Fruit fly (Drosophila melanogaster) whole organism, embryonic: Measurements from ENCODE around the gene CG7953.
A peak's percentile ranks its signal among the peaks of the same experiment; 100 is the strongest.

Source experiments
- Atf3 ChIP-seq: fragments of 200-800 bp; sonication (Bioruptor generic); optimal IDR thresholded peaks from 3 replicates; lab custom pipeline; 2016; ENCODE audit warnings: missing biosample characterization, missing genetic modification characterization
- CG10959 ChIP-seq: fragments of 200-800 bp; sonication (Bioruptor generic); IDR thresholded peaks from 2 replicates; pipeline ENCODE4 v1.3.6; 2022; ENCODE audit warnings: missing biosample characterization, missing genetic modification characterization
- CG12071 ChIP-seq: fragments of 200-800 bp; sonication (Bioruptor generic); optimal IDR thresholded peaks from 3 replicates; lab custom pipeline; 2018; ENCODE audit warnings: missing biosample characterization, mild to moderate bottlenecking, missing genetic modification characterization
- CG12155 ChIP-seq: fragments of 200-800 bp; sonication (Bioruptor generic); optimal IDR thresholded peaks from 3 replicates; lab custom pipeline; 2016; ENCODE audit warnings: missing biosample characterization, missing genetic modification characterization
- CG12391 ChIP-seq: fragments of 200-800 bp; sonication (Bioruptor generic); optimal IDR thresholded peaks from 3 replicates; lab custom pipeline; 2018; ENCODE audit warnings: missing biosample characterization, mild to moderate bottlenecking, missing genetic modification characterization, moderate library complexity
- CG12769 ChIP-seq: fragments of 200-800 bp; sonication (Bioruptor generic); optimal IDR thresholded peaks from 2 replicates; lab custom pipeline; 2019; ENCODE audit warnings: missing biosample characterization, mild to moderate bottlenecking, missing genetic modification characterization, moderate library complexity
- CG13624 ChIP-seq: fragments of 200-800 bp; sonication (Bioruptor generic); optimal IDR thresholded peaks from 2 replicates; lab custom pipeline; 2016; ENCODE audit warnings: missing biosample characterization, missing genetic modification characterization
- CG15073 ChIP-seq: fragments of 200-800 bp; sonication (Bioruptor generic); optimal IDR thresholded peaks from 2 replicates; lab custom pipeline; 2016; ENCODE audit warnings: missing biosample characterization, missing genetic modification characterization
- CG15269 ChIP-seq: fragments of 200-800 bp; sonication (Bioruptor generic); optimal IDR thresholded peaks from 2 replicates; lab custom pipeline; 2018; ENCODE audit warnings: missing biosample characterization, mild to moderate bottlenecking, missing genetic modification characterization, moderate library complexity
- CG17359 ChIP-seq: fragments of 200-800 bp; sonication (Bioruptor generic); optimal IDR thresholded peaks from 3 replicates; lab custom pipeline; 2018; ENCODE audit warnings: missing biosample characterization, mild to moderate bottlenecking, missing genetic modification characterization, moderate library complexity
- CG18599 ChIP-seq: fragments of 200-800 bp; sonication (Bioruptor generic); optimal IDR thresholded peaks from 3 replicates; lab custom pipeline; 2017; ENCODE audit warnings: missing biosample characterization, missing genetic modification characterization, mild to moderate bottlenecking, moderate library complexity, missing genetic modification reagents
- CG18619 ChIP-seq: fragments of 200-800 bp; sonication (Bioruptor generic); optimal IDR thresholded peaks from 3 replicates; lab custom pipeline; 2017; ENCODE audit warnings: missing biosample characterization, mild to moderate bottlenecking, missing genetic modification characterization
- CG34224 ChIP-seq: fragments of 200-800 bp; sonication (Bioruptor generic); IDR thresholded peaks from 3 replicates; pipeline ENCODE4 v1.3.6; 2022; ENCODE audit warnings: missing biosample characterization, missing genetic modification characterization; ENCODE audit not compliant: partially characterized antibody
- CG3726 ChIP-seq: fragments of 200-800 bp; sonication (Bioruptor generic); IDR thresholded peaks from 3 replicates; pipeline ENCODE4, ENCODE4 v1.3.6; 2022; ENCODE audit warnings: missing biosample characterization, missing genetic modification characterization
- CG4404 ChIP-seq: fragments of 200-800 bp; sonication (Bioruptor generic); IDR thresholded peaks from 2 replicates; pipeline ENCODE4 v1.3.6; 2022; ENCODE audit warnings: missing biosample characterization, missing genetic modification characterization
- CG6175 ChIP-seq: fragments of 200-800 bp; sonication (Bioruptor generic); IDR thresholded peaks from 3 replicates; pipeline ENCODE4 v1.3.6; 2022; ENCODE audit warnings: missing biosample characterization, missing genetic modification characterization
- CG6254 ChIP-seq: fragments of 200-800 bp; sonication (Bioruptor generic); optimal IDR thresholded peaks from 3 replicates; lab custom pipeline; 2017; ENCODE audit warnings: mild to moderate bottlenecking, missing biosample characterization, missing genetic modification reagents, missing genetic modification characterization
- CG8089 ChIP-seq: fragments of 200-800 bp; sonication (Bioruptor generic); optimal IDR thresholded peaks from 3 replicates; lab custom pipeline; 2016; ENCODE audit warnings: missing biosample characterization, missing genetic modification characterization
- CG8924 ChIP-seq: fragments of 200-800 bp; optimal IDR thresholded peaks from 3 replicates; lab custom pipeline; 2019; ENCODE audit warnings: missing biosample characterization, mild to moderate bottlenecking, missing genetic modification characterization, moderate library complexity
- CHES-1-like ChIP-seq: fragments of 200-800 bp; sonication (Bioruptor generic); optimal IDR thresholded peaks from 2 replicates; lab custom pipeline; 2016; ENCODE audit warnings: missing biosample characterization, missing genetic modification characterization
- CkIIα-i1 ChIP-seq: fragments of 200-800 bp; sonication (Bioruptor generic); IDR thresholded peaks from 2 replicates; pipeline ENCODE4 v1.3.6; 2022; ENCODE audit warnings: missing biosample characterization, missing genetic modification characterization
- CoRest ChIP-seq: fragments of 200-800 bp; sonication (Bioruptor generic); optimal IDR thresholded peaks from 3 replicates; lab custom pipeline; 2018; ENCODE audit warnings: missing biosample characterization, mild to moderate bottlenecking, missing genetic modification characterization, moderate library complexity
- Dad ChIP-seq: fragments of 200-800 bp; sonication (Bioruptor generic); optimal IDR thresholded peaks from 3 replicates; lab custom pipeline; 2016; ENCODE audit warnings: missing biosample characterization, missing genetic modification characterization
- ERR ChIP-seq: fragments of 200-800 bp; sonication (Bioruptor generic); optimal IDR thresholded peaks from 2 replicates; lab custom pipeline; 2016; ENCODE audit warnings: missing biosample characterization, missing genetic modification characterization
- Gug ChIP-seq: fragments of 200-800 bp; sonication (Bioruptor generic); IDR thresholded peaks from 4 replicates; pipeline ENCODE4 v1.3.6; 2022; ENCODE audit warnings: missing biosample characterization, missing genetic modification characterization
- Hsf ChIP-seq: fragments of 200-800 bp; sonication (Bioruptor generic); optimal IDR thresholded peaks from 3 replicates; lab custom pipeline; 2016; ENCODE audit warnings: missing biosample characterization, missing genetic modification characterization
- Lhr ChIP-seq: fragments of 200-800 bp; sonication (Bioruptor generic); optimal IDR thresholded peaks from 3 replicates; lab custom pipeline; 2017; ENCODE audit warnings: mild to moderate bottlenecking, missing biosample characterization, missing genetic modification reagents, missing genetic modification characterization
- MTF-1 ChIP-seq: fragments of 200-800 bp; sonication (Bioruptor generic); optimal IDR thresholded peaks from 2 replicates; lab custom pipeline; 2018; ENCODE audit warnings: missing biosample characterization, mild to moderate bottlenecking, missing genetic modification characterization, borderline replicate concordance
- Max ChIP-seq: fragments of 200-800 bp; sonication (Bioruptor generic); optimal IDR thresholded peaks from 2 replicates; lab custom pipeline; 2016; ENCODE audit warnings: missing biosample characterization, mild to moderate bottlenecking, missing genetic modification characterization
- Side ChIP-seq: fragments of 200-800 bp; sonication (Bioruptor generic); optimal IDR thresholded peaks from 2 replicates; lab custom pipeline; 2016; ENCODE audit warnings: missing biosample characterization, missing genetic modification characterization
- Sox102F ChIP-seq: fragments of 200-800 bp; sonication (Bioruptor generic); optimal IDR thresholded peaks from 2 replicates; lab custom pipeline; 2018; ENCODE audit warnings: missing biosample characterization, mild to moderate bottlenecking, missing genetic modification characterization, moderate library complexity
- Usf ChIP-seq: fragments of 200-800 bp; sonication (Bioruptor generic); optimal IDR thresholded peaks from 2 replicates; lab custom pipeline; 2017; ENCODE audit warnings: missing genotype, missing biosample characterization, missing genetic modification characterization
- dan ChIP-seq: fragments of 200-800 bp; sonication (Bioruptor generic); IDR thresholded peaks from 2 replicates; pipeline ENCODE4 v1.3.6; 2022; ENCODE audit warnings: missing biosample characterization, missing genetic modification characterization
- danr ChIP-seq: fragments of 200-800 bp; sonication (Bioruptor generic); IDR thresholded peaks from 2 replicates; pipeline ENCODE4 v1.3.6; 2022; ENCODE audit warnings: missing biosample characterization, missing genetic modification characterization
- disco-r ChIP-seq: fragments of 200-800 bp; sonication (Bioruptor generic); optimal IDR thresholded peaks from 2 replicates; lab custom pipeline; 2016; ENCODE audit warnings: missing biosample characterization, missing genetic modification characterization
- dysf ChIP-seq: fragments of 200-800 bp; sonication (Bioruptor generic); IDR thresholded peaks from 3 replicates; pipeline ENCODE4 v1.3.6; 2022; ENCODE audit warnings: missing biosample characterization, missing genetic modification characterization
- eve ChIP-seq, 2 experiments: fragments of >200 bp; optimal IDR thresholded peaks; 2 replicates each; lab custom pipeline; 2017; ENCODE audit warnings: missing biosample characterization in 2 of 2, missing genetic modification characterization in 2 of 2
- fd3F ChIP-seq: fragments of 200-800 bp; sonication (Bioruptor generic); optimal IDR thresholded peaks from 2 replicates; lab custom pipeline; 2018; ENCODE audit warnings: missing biosample characterization, mild to moderate bottlenecking, missing genetic modification characterization, moderate library complexity
- gcm ChIP-seq: fragments of 200-800 bp; sonication (Bioruptor generic); optimal IDR thresholded peaks from 2 replicates; lab custom pipeline; 2019; ENCODE audit warnings: missing biosample characterization, mild to moderate bottlenecking, missing genetic modification characterization, moderate library complexity
- gro ChIP-seq: fragments of 200-800 bp; sonication (Bioruptor generic); optimal IDR thresholded peaks from 2 replicates; lab custom pipeline; 2016; ENCODE audit warnings: missing biosample characterization, missing genetic modification characterization
- gt ChIP-seq: fragments of 200-800 bp; sonication (Bioruptor generic); IDR thresholded peaks from 2 replicates; pipeline ENCODE4 v1.3.6; 2022; ENCODE audit warnings: missing biosample characterization, missing genetic modification characterization
- hth ChIP-seq: fragments of >200 bp; optimal IDR thresholded peaks from 2 replicates; lab custom pipeline; 2017; ENCODE audit warnings: inconsistent platforms
- maf-S ChIP-seq: fragments of 200-800 bp; sonication (Bioruptor generic); optimal IDR thresholded peaks from 2 replicates; lab custom pipeline; 2016; ENCODE audit warnings: missing biosample characterization, missing genetic modification characterization
- mirr ChIP-seq: fragments of 200-800 bp; sonication (Bioruptor generic); optimal IDR thresholded peaks from 3 replicates; lab custom pipeline; 2018; ENCODE audit warnings: missing biosample characterization, mild to moderate bottlenecking, missing genetic modification characterization
- otp ChIP-seq: fragments of 200-800 bp; sonication (Bioruptor generic); IDR thresholded peaks from 3 replicates; pipeline ENCODE4, ENCODE4 v1.3.6; 2022; ENCODE audit warnings: missing biosample characterization, missing genetic modification characterization
- ro ChIP-seq: fragments of 200-800 bp; sonication (Bioruptor generic); IDR thresholded peaks from 2 replicates; pipeline ENCODE4 v1.3.6; 2022; ENCODE audit warnings: missing biosample characterization, missing genetic modification characterization
- schlank ChIP-seq: fragments of 200-800 bp; sonication (Bioruptor generic); optimal IDR thresholded peaks from 2 replicates; lab custom pipeline; 2018; ENCODE audit warnings: missing biosample characterization, mild to moderate bottlenecking, missing genetic modification characterization
- shn ChIP-seq: fragments of 200-800 bp; sonication (Bioruptor generic); optimal IDR thresholded peaks from 3 replicates; lab custom pipeline; 2016; ENCODE audit warnings: missing biosample characterization, missing genetic modification characterization
- ssp ChIP-seq: fragments of 200-800 bp; sonication (Bioruptor generic); IDR thresholded peaks from 2 replicates; pipeline ENCODE4 v1.3.6; 2022; ENCODE audit warnings: missing biosample characterization, missing genetic modification characterization
- stc ChIP-seq: fragments of 200-800 bp; sonication (Bioruptor generic); IDR thresholded peaks from 2 replicates; pipeline ENCODE4 v1.3.6; 2022; ENCODE audit warnings: missing biosample characterization, missing genetic modification characterization
- sug ChIP-seq: fragments of 200-800 bp; optimal IDR thresholded peaks from 2 replicates; lab custom pipeline; 2019; ENCODE audit warnings: missing biosample characterization, mild to moderate bottlenecking, missing genetic modification characterization, moderate library complexity
- tio ChIP-seq: fragments of 200-800 bp; sonication (Bioruptor generic); optimal IDR thresholded peaks from 2 replicates; lab custom pipeline; 2017; ENCODE audit warnings: missing biosample characterization, missing genetic modification characterization, inconsistent platforms
- zfh2 ChIP-seq: fragments of 200-800 bp; sonication (Bioruptor generic); optimal IDR thresholded peaks from 2 replicates; lab custom pipeline; 2016; ENCODE audit warnings: missing biosample characterization, missing genetic modification characterization

The CG7953 gene

DNA sequence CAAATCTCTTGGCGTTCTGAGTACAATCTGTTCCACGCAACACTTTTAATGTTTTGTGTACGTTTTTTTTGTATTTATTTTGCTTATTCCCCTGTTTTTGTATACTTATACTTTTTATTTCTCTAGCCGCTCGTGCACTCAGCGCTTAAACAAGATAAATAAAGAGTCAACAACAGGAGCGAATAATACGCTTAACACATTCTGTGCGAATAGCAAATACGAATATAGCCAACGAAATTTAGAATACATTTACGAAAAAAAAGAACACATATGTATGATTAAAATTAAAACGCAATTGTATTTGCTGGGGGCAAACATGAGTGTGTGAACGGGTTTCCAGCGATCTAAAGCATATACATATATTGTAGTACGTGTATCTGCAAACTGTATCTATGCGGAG lies 34.2 kb downstream of the CG7953 start (continued):
- TF ChIP-seq Atf3 (GFP tag; lab: Kevin White, UChicago) (no peak), CG4404 (no peak), CG12155 (no peak), hth (lab: Kevin White, UChicago) (no peak), maf-S (GFP tag; lab: Kevin White, UChicago) (no peak), danr (GFP tag; lab: Robert Waterston, UW) (no peak), ERR (GFP tag; lab: Kevin White, UChicago) (no peak), Max (GFP tag; lab: Kevin White, UChicago) (no peak), CG12071 (GFP tag; lab: Kevin White, UChicago) (no peak), CG34224 (GFP tag; lab: Robert Waterston, UW) (no peak), Side (GFP tag; lab: Kevin White, UChicago) (no peak), mirr (peak; percentile 0), tio (GFP tag; lab: Kevin White, UChicago) (no peak), CG15073 (no peak), CHES-1-like (GFP tag; lab: Kevin White, UChicago) (peak; percentile 38), Lhr (GFP tag; lab: Kevin White, UChicago) (no peak), ro (GFP tag; lab: Robert Waterston, UW) (no peak), CoRest (tag; lab: Kevin White, UChicago) (peak; percentile 18), eve (GFP tag; optimal IDR thresholded peaks at IDR 0.05; lab: Kevin White, UChicago) (no peak), dan (GFP tag; lab: Robert Waterston, UW) (no peak), Usf (no peak), Sox102F (no peak), dysf (GFP tag; lab: Robert Waterston, UW) (no peak), Gug (GFP tag; lab: Robert Waterston, UW) (no peak), CG6175 (GFP tag; lab: Robert Waterston, UW) (no peak), gcm (GFP tag; lab: Kevin White, UChicago) (no peak), CG15269 (tag; lab: Kevin White, UChicago) (no peak), shn (GFP tag; lab: Kevin White, UChicago) (no peak), CG8924 (no peak), CG18619 (GFP tag; lab: Kevin White, UChicago) (no peak), gt (no peak), disco-r (GFP tag; lab: Kevin White, UChicago) (peak; percentile 42), otp (GFP tag; lab: Robert Waterston, UW) (no peak), CkIIα-i1 (GFP tag; lab: Robert Waterston, UW) (no peak), CG3726 (no peak), gro (GFP tag; lab: Kevin White, UChicago) (peak; percentile 55), CG18599 (GFP tag; lab: Kevin White, UChicago) (peak; percentile 68), schlank (tag; lab: Kevin White, UChicago) (peak; percentile 44), CG12391 (tag; lab: Kevin White, UChicago) (no peak), ssp (GFP tag; lab: Robert Waterston, UW) (no peak), CG10959 (GFP tag; lab: Robert Waterston, UW) (no peak), MTF-1 (no peak), CG12769 (peak; percentile 50), CG6254 (GFP tag; lab: Kevin White, UChicago) (no peak), stc (GFP tag; lab: Robert Waterston, UW) (no peak), Dad (GFP tag; lab: Kevin White, UChicago) (no peak), sug (peak; percentile 24), fd3F (GFP tag; lab: Kevin White, UChicago) (peak; percentile 52), zfh2 (GFP tag; lab: Kevin White, UChicago) (peak; percentile 10), CG17359 (tag; lab: Kevin White, UChicago) (no peak), CG8089 (GFP tag; lab: Kevin White, UChicago) (no peak), CG13624 (GFP tag; lab: Kevin White, UChicago) (peak; percentile 8), Hsf (GFP tag; lab: Kevin White, UChicago) (no peak)
